Worm (Caenorhabditis elegans) whole organism, late embryonic: ENCODE data around the gene ethe-1.

Experiments
- C08G9.2 ChIP-seq: sonication (generic microtip); optimal IDR thresholded peaks from 2 replicates; lab custom pipeline; 2016; ENCODE audit warnings: mild to moderate bottlenecking, missing genetic modification characterization, moderate library complexity, missing compliant biosample characterization
- F13H6.1 ChIP-seq: sonication (generic microtip); optimal IDR thresholded peaks from 2 replicates; lab custom pipeline; 2016; ENCODE audit warnings: missing genetic modification characterization, missing compliant biosample characterization
- K02D7.2 ChIP-seq: sonication (generic microtip); optimal IDR thresholded peaks from 2 replicates; lab custom pipeline; 2017; ENCODE audit warnings: mild to moderate bottlenecking, missing genetic modification characterization, missing compliant biosample characterization
- ama-1 ChIP-seq: fragments of 150-350 bp; optimal IDR thresholded peaks from 2 replicates; lab custom pipeline; 2014
- elt-2 ChIP-seq: sonication (generic microtip); optimal IDR thresholded peaks from 2 replicates; lab custom pipeline; 2016; ENCODE audit warnings: missing genetic modification reagents, missing genetic modification characterization, missing compliant biosample characterization
- nfya-1 ChIP-seq: sonication (generic microtip); optimal IDR thresholded peaks from 2 replicates; lab custom pipeline; 2017; ENCODE audit warnings: missing genetic modification characterization, mild to moderate bottlenecking, missing compliant biosample characterization, antibody characterized with exemption, moderate library complexity
- nhr-11 ChIP-seq: fragments of 150-350 bp; optimal IDR thresholded peaks from 2 replicates; lab custom pipeline; 2014; ENCODE audit warnings: missing biosample characterization, missing genetic modification characterization
- pag-3 ChIP-seq: sonication (generic microtip); optimal IDR thresholded peaks from 2 replicates; lab custom pipeline; 2016; ENCODE audit warnings: missing compliant biosample characterization, missing genetic modification characterization, borderline replicate concordance
- syd-9 ChIP-seq: sonication (generic microtip); optimal IDR thresholded peaks from 2 replicates; lab custom pipeline; 2016; ENCODE audit warnings: mild to moderate bottlenecking, missing genetic modification characterization, moderate library complexity, missing compliant biosample characterization
- unc-3 ChIP-seq, 2 experiments: fragments of 200-800 bp in 1 of 2; sonication (Bioruptor generic) in 1 of 2; sonication (generic microtip) in 1 of 2; conservative IDR thresholded peaks in 1 of 2; optimal IDR thresholded peaks in 1 of 2; 2 replicates each; pipeline versions ENCODE4 v1.3.6 to Lab custom; 2016 to 2022; ENCODE audit warnings: missing compliant biosample characterization in 2 of 2, missing genetic modification characterization in 2 of 2, missing genetic modification reagents in 1 of 2
- unc-55 ChIP-seq: sonication (generic microtip); optimal IDR thresholded peaks from 2 replicates; lab custom pipeline; 2017; ENCODE audit warnings: missing biosample characterization, missing genetic modification reagents, missing genetic modification characterization

- TF ChIP-seq nhr-11 (tag; lab: Kevin White, UChicago): no peak
- TF ChIP-seq unc-55 (GFP tag; lab: Kevin White, UChicago): no peak
- no peak for TF ChIP-seq ama-1 (lab: Kevin White, UChicago)
- TF ChIP-seq C08G9.2 (tag; lab: Kevin White, UChicago): no peak
- TF ChIP-seq K02D7.2: no peak
- no peak for TF ChIP-seq elt-2 (tag; lab: Kevin White, UChicago)
- no peak for TF ChIP-seq nfya-1 (tag; lab: Kevin White, UChicago)
- TF ChIP-seq pag-3 (tag; lab: Kevin White, UChicago): no peak
- TF ChIP-seq unc-3 (GFP tag; conservative IDR thresholded peaks at IDR 0.05; lab: Robert Waterston, UW): no peak
- no peak for TF ChIP-seq unc-3 (tag; optimal IDR thresholded peaks at IDR 0.05; lab: Kevin White, UChicago)
- TF ChIP-seq syd-9: no peak
- no peak for TF ChIP-seq F13H6.1 (tag; lab: Kevin White, UChicago)
These were observed 17.3 kb upstream of the ethe-1 start, which contains the start of gene elo-1 for ce11 chrIV:9525682-9526416.
